Fruit fly (Drosophila melanogaster): ENCODE data around the gene CG18731.

CG18731 gene

DNA sequence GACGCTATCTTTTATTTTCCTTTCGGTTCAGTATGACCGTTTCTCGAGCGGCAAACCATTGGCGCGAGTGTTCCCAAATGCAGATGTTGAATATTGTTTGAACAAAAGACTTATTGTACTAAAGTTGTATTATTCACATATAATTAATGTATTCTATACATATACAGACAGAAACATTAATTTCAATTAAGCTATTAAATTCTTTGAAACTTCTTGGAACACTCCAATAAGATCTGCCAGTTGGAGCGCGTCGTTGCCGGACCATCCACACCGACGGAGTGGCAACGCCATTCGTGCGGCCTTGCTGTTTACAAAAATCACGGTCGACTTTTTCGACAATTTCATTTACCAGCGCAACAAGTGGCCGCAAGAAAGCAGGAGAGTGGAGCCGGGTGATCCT lies 20.2 kb downstream of the CG18731 start, which contains the start of the genes Wdr24 and IntS11 (continued):
- TF ChIP-seq Abd-B (GFP tag; optimal IDR thresholded peaks at IDR 0.05) (peak; percentile 95), CG10267 (tag; optimal IDR thresholded peaks at IDR 0.05) (peak; percentile 68), ash1 (GFP tag; optimal IDR thresholded peaks at IDR 0.05) (no peak), Lim3 (GFP tag; IDR thresholded peaks at IDR 0.05) (peak; percentile 64), pho (GFP tag; optimal IDR thresholded peaks at IDR 0.05) (peak; percentile 82), Gug (GFP tag; IDR thresholded peaks at IDR 0.05) (peak; percentile 91), CG2202 (tag; optimal IDR thresholded peaks at IDR 0.05) (peak; percentile 11), trem (tag; optimal IDR thresholded peaks at IDR 0.05) (peak; percentile 73), Lhr (GFP tag; optimal IDR thresholded peaks at IDR 0.05) (no peak), CG1602 (GFP tag; optimal IDR thresholded peaks at IDR 0.05) (peak; percentile 84), CG7786 (GFP tag; optimal IDR thresholded peaks at IDR 0.05) (peak; percentile 73), row (GFP tag; IDR thresholded peaks at IDR 0.05) (peak; percentile 98), CG6683 (GFP tag; optimal IDR thresholded peaks at IDR 0.05) (no peak), CG7928 (GFP tag; optimal IDR thresholded peaks at IDR 0.05) (peak; percentile 25), fu2 (GFP tag; optimal IDR thresholded peaks at IDR 0.05) (peak; percentile 69), ftz-f1 (GFP tag; optimal IDR thresholded peaks at IDR 0.05) (peak; percentile 98), CG15073 (GFP tag; optimal IDR thresholded peaks at IDR 0.05) (no peak), tin (GFP tag; optimal IDR thresholded peaks at IDR 0.05) (peak; percentile 58), Sry-β (GFP tag; optimal IDR thresholded peaks at IDR 0.05) (no peak), Mad (GFP tag; optimal IDR thresholded peaks at IDR 0.05) (peak; percentile 64), CTCF (GFP tag; optimal IDR thresholded peaks at IDR 0.05) (peak; percentile 41), wdn (GFP tag; IDR thresholded peaks at IDR 0.05) (peak; percentile 88), Dref (GFP tag; IDR thresholded peaks at IDR 0.05) (peak; percentile 43), Bgb (GFP tag; IDR thresholded peaks at IDR 0.05; ENCODE audit: partially characterized antibody) (peak; percentile 37; the same call in 1 of the 2 replicates), exex (tag; optimal IDR thresholded peaks at IDR 0.05) (peak; percentile 60), CG11695 (GFP tag; IDR thresholded peaks at IDR 0.05) (peak; percentile 72; the same call in 2 of the 3 replicates), CG15479 (GFP tag; optimal IDR thresholded peaks at IDR 0.05) (no peak), CG11696 (GFP tag; IDR thresholded peaks at IDR 0.05) (no peak), Ada2b (GFP tag; IDR thresholded peaks at IDR 0.05) (peak; percentile 84), ap (GFP tag; IDR thresholded peaks at IDR 0.05) (peak; percentile 76), amos (GFP tag; IDR thresholded peaks at IDR 0.05; ENCODE audit: partially characterized antibody) (no peak), CG13775 (GFP tag; optimal IDR thresholded peaks at IDR 0.05) (peak; percentile 73), eyg (GFP tag; optimal IDR thresholded peaks at IDR 0.05) (no peak), CG1647 (GFP tag; optimal IDR thresholded peaks at IDR 0.05) (peak; percentile 64), odd (GFP tag; optimal IDR thresholded peaks at IDR 0.05) (no peak), lilli (GFP tag; optimal IDR thresholded peaks at IDR 0.05) (peak; percentile 93), CG3726 (GFP tag; IDR thresholded peaks at IDR 0.05) (peak; percentile 85; the same call in 2 of the 3 replicates), wek (GFP tag; optimal IDR thresholded peaks at IDR 0.05) (peak; percentile 22), ase (GFP tag; IDR thresholded peaks at IDR 0.05) (peak; percentile 86), Meics (GFP tag; optimal IDR thresholded peaks at IDR 0.05) (peak; percentile 82), slbo (GFP tag; IDR thresholded peaks at IDR 0.05) (peak; percentile 98), sob (GFP tag; IDR thresholded peaks at IDR 0.05) (peak; percentile 96), CG11560 (tag; IDR thresholded peaks at IDR 0.05) (peak; percentile 84), CrebB (tag; optimal IDR thresholded peaks at IDR 0.05) (peak; percentile 79), yki (optimal IDR thresholded peaks at IDR 0.05) (no peak), tna (GFP tag; IDR thresholded peaks at IDR 0.05; ENCODE audit: partially characterized antibody) (no peak), sisA (GFP tag; IDR thresholded peaks at IDR 0.05) (peak; percentile 93), NfI (GFP tag; optimal IDR thresholded peaks at IDR 0.05) (peak; percentile 82), CG14667 (GFP tag; IDR thresholded peaks at IDR 0.05) (peak; percentile 94), run (tag; optimal IDR thresholded peaks at IDR 0.05) (no peak), CG18764 (GFP tag; optimal IDR thresholded peaks at IDR 0.05) (peak; percentile 53), Adf1 (GFP tag; IDR thresholded peaks at IDR 0.05) (peak; percentile 71), CG5180 (GFP tag; optimal IDR thresholded peaks at IDR 0.05) (no peak)

Data from whole organism, embryonic.